Fruit fly (Drosophila melanogaster) whole organism, adult: ENCODE data around the gene SLC22A.

Experiments used
- CG7045 ChIP-seq: fragments of 200-800 bp; sonication (Bioruptor generic); optimal IDR thresholded peaks from 2 replicates; lab custom pipeline; 2017; ENCODE audit warnings: missing biosample characterization, mild to moderate bottlenecking, missing genetic modification characterization
- Hr96 ChIP-seq: fragments of 200-800 bp; sonication (Bioruptor generic); optimal IDR thresholded peaks from 2 replicates; lab custom pipeline; 2016; ENCODE audit warnings: missing biosample characterization, missing genetic modification characterization
- tj ChIP-seq: fragments of 200-800 bp; sonication (Bioruptor generic); optimal IDR thresholded peaks from 3 replicates; lab custom pipeline; 2017; ENCODE audit warnings: missing biosample characterization, mild to moderate bottlenecking, missing genetic modification characterization, moderate library complexity

The SLC22A gene

DNA sequence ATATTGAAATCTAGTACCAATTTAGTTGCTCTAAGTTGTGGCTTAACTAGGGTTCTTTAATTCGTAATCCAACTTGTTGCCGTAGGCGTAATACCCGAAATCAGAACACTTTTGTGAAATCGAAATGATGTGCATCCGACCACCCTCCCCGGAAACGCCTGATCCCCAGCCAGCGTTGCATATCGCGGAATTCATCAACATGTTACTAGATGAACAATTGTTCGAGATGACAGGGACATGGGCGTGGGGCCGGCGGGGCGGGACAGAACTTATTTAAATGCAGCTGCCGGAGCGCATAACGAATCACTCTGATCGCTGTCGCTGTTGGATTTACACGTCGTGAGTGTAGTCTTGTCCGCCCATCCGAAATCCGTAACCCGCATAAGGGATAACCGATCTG is 50.4 kb downstream of the SLC22A start, which contains the start of gene Act79B:
Gene Act79B (plus strand): TSS at position 301 of the 400 bp plus-strand sequence.
- TF ChIP-seq tj (no peak), Hr96 (GFP tag; lab: Kevin White, UChicago) (no peak), CG7045 (no peak)
